Fruit fly (Drosophila melanogaster): ENCODE measurements around the gene CG32793.

The CG32793 gene

DNA sequence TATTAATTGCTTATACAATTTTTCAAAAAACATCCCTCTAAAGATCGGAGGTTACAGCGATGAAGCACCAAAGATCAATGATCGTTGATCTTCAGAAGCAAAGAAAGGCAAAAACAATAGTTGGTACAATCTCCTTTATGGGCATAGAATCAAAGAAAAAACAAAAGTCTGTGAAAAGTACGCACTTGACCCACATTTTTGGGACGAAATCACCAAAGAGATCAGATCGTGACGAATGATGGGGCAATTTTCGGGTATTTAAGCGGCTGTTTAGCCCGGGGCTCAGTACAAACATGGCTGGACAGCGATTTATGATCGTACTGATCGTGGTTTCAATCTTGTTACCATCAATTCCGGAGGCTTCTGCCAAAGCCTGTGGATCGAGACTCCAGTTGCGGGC, 17.2 kb downstream of the CG32793 start, which contains the start of gene CG17959:
Gene CG17959, plus strand, starts transcription at position 301 of the 400 bp plus-strand sequence.
- TF ChIP-seq Pif1A (GFP tag; optimal IDR thresholded peaks at IDR 0.05) (no peak), CG8159 (tag; optimal IDR thresholded peaks at IDR 0.05) (no peak), fd96Ca (GFP tag; IDR thresholded peaks at IDR 0.05) (no peak), CG17806 (tag; optimal IDR thresholded peaks at IDR 0.05) (no peak), CG13204 (GFP tag; optimal IDR thresholded peaks at IDR 0.05) (no peak), CG4496 (GFP tag; IDR thresholded peaks at IDR 0.05) (no peak), D1 (tag; optimal IDR thresholded peaks at IDR 0.05) (no peak)

DNA sequence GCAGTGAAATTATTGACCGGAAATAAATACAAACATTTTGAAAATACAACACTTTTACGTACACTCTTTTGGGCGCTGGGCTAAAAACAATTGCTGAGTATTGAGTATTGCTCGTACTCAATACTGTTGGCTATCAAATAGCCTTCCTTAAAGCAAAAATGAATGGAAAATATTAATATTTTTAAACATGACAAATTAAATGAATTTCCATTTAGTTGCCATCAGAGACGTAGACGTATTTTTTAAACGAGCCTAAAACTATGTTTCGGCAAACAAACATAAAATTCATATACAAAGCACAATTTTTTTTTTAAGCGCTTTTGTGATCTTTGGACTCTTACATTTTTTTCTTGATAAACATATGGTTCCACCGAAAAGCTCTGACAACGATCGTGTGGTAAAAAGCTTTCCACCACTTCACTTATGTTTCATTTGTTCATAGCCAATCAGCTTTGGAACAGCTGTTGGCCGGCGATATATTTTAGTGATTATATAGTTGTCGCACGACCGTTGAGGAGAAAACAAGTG, 18.0 kb downstream of the CG32793 start, which contains the start of gene CG3603:
Gene CG3603, plus strand, starts transcription at position 490 of the 528 bp plus-strand sequence.
- TF ChIP-seq CG14655 (GFP tag; optimal IDR thresholded peaks at IDR 0.05) (peak; percentile 78), CG13204 (GFP tag; optimal IDR thresholded peaks at IDR 0.05) (peak; percentile 69), rn (GFP tag; IDR thresholded peaks at IDR 0.05) (no peak), Snoo (tag; optimal IDR thresholded peaks at IDR 0.05) (peak; percentile 81), CG8159 (tag; optimal IDR thresholded peaks at IDR 0.05) (peak; percentile 61), fd96Ca (GFP tag; IDR thresholded peaks at IDR 0.05) (peak; percentile 44; the same call in 1 of the 3 replicates), Pif1B (GFP tag; optimal IDR thresholded peaks at IDR 0.05) (peak; percentile 78), gl (tag; optimal IDR thresholded peaks at IDR 0.05) (peak; percentile 82), D1 (tag; optimal IDR thresholded peaks at IDR 0.05) (peak; percentile 26), Ets98B (GFP tag; IDR thresholded peaks at IDR 0.05) (peak; percentile 75), CG4496 (GFP tag; IDR thresholded peaks at IDR 0.05) (peak; percentile 81), CG17806 (tag; optimal IDR thresholded peaks at IDR 0.05) (peak; percentile 55), Pif1A (GFP tag; optimal IDR thresholded peaks at IDR 0.05) (peak; percentile 87), CG12605 (GFP tag; IDR thresholded peaks at IDR 0.05) (peak; percentile 83), CG8301 (tag; optimal IDR thresholded peaks at IDR 0.05) (peak; percentile 66), EcR (GFP tag; optimal IDR thresholded peaks at IDR 0.05) (no peak), CG9948 (tag; optimal IDR thresholded peaks at IDR 0.05) (no peak), CG15710 (tag; optimal IDR thresholded peaks at IDR 0.05) (peak; percentile 37), CG10348 (GFP tag; IDR thresholded peaks at IDR 0.05) (no peak), CG34367 (tag; optimal IDR thresholded peaks at IDR 0.05) (peak; percentile 77), CG32121 (GFP tag; IDR thresholded peaks at IDR 0.05) (peak; percentile 73)

DNA sequence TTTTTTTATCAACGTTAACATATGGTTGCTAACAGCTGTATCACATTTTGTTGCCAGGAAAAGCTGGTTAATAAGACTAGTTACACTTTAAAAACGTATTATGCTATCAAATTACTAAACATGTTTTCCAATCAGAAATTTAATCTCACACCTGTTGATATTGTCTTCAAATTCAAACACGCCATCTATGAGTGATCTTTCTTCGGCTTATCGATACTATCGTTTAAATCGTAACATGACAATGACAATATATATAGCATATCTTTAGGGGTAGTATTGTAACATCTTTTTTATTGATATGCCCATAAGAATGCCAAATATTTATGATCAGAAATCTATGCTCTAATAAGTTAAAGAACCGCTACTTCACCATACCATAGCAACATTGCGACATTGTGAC, 19.5 kb downstream of the CG32793 start:
- TF ChIP-seq CG15710 (tag; optimal IDR thresholded peaks at IDR 0.05) = no peak
- no peak for TF ChIP-seq gl (tag; optimal IDR thresholded peaks at IDR 0.05)
- no peak for TF ChIP-seq CG9948 (tag; optimal IDR thresholded peaks at IDR 0.05)
- no peak for TF ChIP-seq CG8301 (tag; optimal IDR thresholded peaks at IDR 0.05)
- no peak for TF ChIP-seq CG34367 (tag; optimal IDR thresholded peaks at IDR 0.05)
- TF ChIP-seq Snoo (tag; optimal IDR thresholded peaks at IDR 0.05) = no peak
- no peak for TF ChIP-seq CG32121 (GFP tag; IDR thresholded peaks at IDR 0.05)
- TF ChIP-seq CG17806 (tag; optimal IDR thresholded peaks at IDR 0.05) = no peak
- TF ChIP-seq CG4496 (GFP tag; IDR thresholded peaks at IDR 0.05) = no peak
- no peak for TF ChIP-seq D1 (tag; optimal IDR thresholded peaks at IDR 0.05)
- no peak for TF ChIP-seq CG8159 (tag; optimal IDR thresholded peaks at IDR 0.05)
- TF ChIP-seq EcR (GFP tag; optimal IDR thresholded peaks at IDR 0.05) = no peak
- TF ChIP-seq Pif1B (GFP tag; optimal IDR thresholded peaks at IDR 0.05) = no peak

DNA sequence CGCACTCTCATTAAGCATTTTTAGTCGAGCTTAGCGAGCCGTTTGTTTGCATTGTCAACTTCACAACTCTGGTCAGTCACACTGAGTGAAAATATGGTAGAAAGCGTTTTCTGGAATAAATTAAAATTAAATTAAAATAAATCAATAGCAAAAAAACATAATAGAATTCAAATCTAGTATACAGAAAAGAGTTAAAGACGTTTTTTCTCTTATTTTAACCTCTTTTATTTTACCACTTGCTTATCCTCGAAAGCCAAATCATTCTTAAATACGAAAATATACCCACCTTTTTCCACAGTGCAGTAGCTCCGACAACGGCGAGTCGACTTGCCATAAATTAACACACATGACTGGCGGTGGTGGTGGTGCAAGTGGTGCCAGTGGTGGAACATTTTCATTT, 22.0 kb downstream of the CG32793 start:
- 0 out of 2 replicates have a peak, but pooled peaks have one; percentile 12 for TF ChIP-seq Ets98B (GFP tag; IDR thresholded peaks at IDR 0.05)
- peak; percentile 9 for TF ChIP-seq CG8159 (tag; optimal IDR thresholded peaks at IDR 0.05)
- no peak for TF ChIP-seq D1 (tag; optimal IDR thresholded peaks at IDR 0.05)
- TF ChIP-seq rn (GFP tag; IDR thresholded peaks at IDR 0.05) = no peak
- no peak for TF ChIP-seq CG10348 (GFP tag; IDR thresholded peaks at IDR 0.05)
- no peak for TF ChIP-seq CG32121 (GFP tag; IDR thresholded peaks at IDR 0.05)
- TF ChIP-seq fd96Ca (GFP tag; IDR thresholded peaks at IDR 0.05) = no peak

DNA sequence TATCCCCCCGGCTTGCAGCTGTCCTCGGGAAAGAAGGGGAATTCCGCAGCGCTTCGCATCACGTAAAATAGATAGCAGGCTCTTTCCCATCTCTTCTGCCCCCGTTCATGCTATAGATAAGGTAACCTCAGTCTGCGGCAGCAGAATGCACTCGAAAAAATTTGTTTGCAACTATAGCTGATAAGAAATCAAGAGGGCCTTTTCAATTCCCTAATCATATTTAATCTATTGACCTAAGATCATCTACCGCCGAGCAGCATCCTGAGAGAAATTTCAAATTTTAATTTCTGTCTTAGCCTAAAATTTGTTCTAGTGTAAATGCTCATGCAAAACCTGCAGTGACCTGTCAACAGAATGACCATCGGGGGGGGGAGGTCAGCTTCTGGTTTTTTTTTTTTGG, 27.0 kb downstream of the CG32793 start:
- 0 out of 3 replicates have a peak, but pooled peaks have one; percentile 14 for TF ChIP-seq CG4496 (GFP tag; IDR thresholded peaks at IDR 0.05)
- no peak for TF ChIP-seq CG14655 (GFP tag; optimal IDR thresholded peaks at IDR 0.05)

DNA sequence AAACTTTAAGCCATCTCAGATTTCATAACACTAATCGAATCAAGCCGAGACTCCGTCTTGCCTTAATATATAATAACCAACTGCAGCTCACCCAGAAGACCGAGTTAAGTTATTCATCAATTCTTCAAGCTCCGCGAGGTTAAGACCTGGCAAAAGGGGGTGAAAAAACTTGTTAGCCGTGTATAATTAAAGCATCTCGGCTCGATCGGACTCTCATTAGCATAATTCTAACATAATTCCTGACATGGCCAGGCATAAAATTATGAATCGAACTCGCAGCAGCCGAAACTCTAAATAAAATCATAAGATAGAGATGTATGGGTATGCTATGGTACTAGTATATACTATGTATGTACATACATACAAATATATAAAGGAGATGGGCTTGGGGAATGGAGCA, 33.6 kb downstream of the CG32793 start:
- no peak for TF ChIP-seq Snoo (tag; optimal IDR thresholded peaks at IDR 0.05)
- no peak for TF ChIP-seq Pif1B (GFP tag; optimal IDR thresholded peaks at IDR 0.05)
- TF ChIP-seq CG32121 (GFP tag; IDR thresholded peaks at IDR 0.05) = no peak
- no peak for TF ChIP-seq D1 (tag; optimal IDR thresholded peaks at IDR 0.05)
- no peak for TF ChIP-seq CG13204 (GFP tag; optimal IDR thresholded peaks at IDR 0.05)
- TF ChIP-seq CG9948 (tag; optimal IDR thresholded peaks at IDR 0.05) = no peak
- no peak for TF ChIP-seq fd96Ca (GFP tag; IDR thresholded peaks at IDR 0.05)
- TF ChIP-seq EcR (GFP tag; optimal IDR thresholded peaks at IDR 0.05) = no peak
- TF ChIP-seq gl (tag; optimal IDR thresholded peaks at IDR 0.05) = no peak
- TF ChIP-seq CG8301 (tag; optimal IDR thresholded peaks at IDR 0.05) = no peak
- no peak for TF ChIP-seq CG34367 (tag; optimal IDR thresholded peaks at IDR 0.05)
- TF ChIP-seq CG17806 (tag; optimal IDR thresholded peaks at IDR 0.05) = no peak
- no peak for TF ChIP-seq CG8159 (tag; optimal IDR thresholded peaks at IDR 0.05)

Measured in whole organism, pupa.